Worm (Caenorhabditis elegans): ENCODE measurements around the gene unc-41.

- TF ChIP-seq flt-1 (GFP tag; IDR thresholded peaks at IDR 0.05) (no peak), cog-1 (tag; optimal IDR thresholded peaks at IDR 0.05) (no peak), ztf-23 (GFP tag; IDR thresholded peaks at IDR 0.05) (no peak)
Measured at ce11 chrV:9986177-9986576, 10.1 kb upstream of the unc-41 start, which contains the start of gene rmd-2.
